Worm (Caenorhabditis elegans) whole organism, young adult: ENCODE data around the gene C55A6.11.

ENCODE experiments used
- F39B2.1 ChIP-seq: fragments of 200-800 bp; sonication (Bioruptor generic); IDR thresholded peaks from 2 replicates; pipeline ENCODE4 v1.3.6; 2022; ENCODE audit warnings: missing genetic modification reagents, missing genetic modification characterization, missing compliant biosample characterization
- F49E8.2 ChIP-seq: sonication (generic microtip); optimal IDR thresholded peaks from 3 replicates; lab custom pipeline; 2017; ENCODE audit warnings: missing genetic modification characterization, mild to moderate bottlenecking, missing compliant biosample characterization, antibody characterized with exemption, moderate library complexity; ENCODE audit not compliant: insufficient read depth
- bed-2 ChIP-seq: fragments of 200-800 bp; sonication (Bioruptor generic); IDR thresholded peaks from 2 replicates; pipeline ENCODE4 v1.3.6; 2022; ENCODE audit warnings: missing genetic modification reagents, missing genetic modification characterization, missing compliant biosample characterization
- ceh-79 ChIP-seq: sonication (generic microtip); optimal IDR thresholded peaks from 2 replicates; lab custom pipeline; 2017; ENCODE audit warnings: mild to moderate bottlenecking, missing genetic modification characterization, missing compliant biosample characterization
- ceh-91 ChIP-seq: fragments of 200-800 bp; sonication (Bioruptor generic); IDR thresholded peaks from 2 replicates; pipeline ENCODE4 v1.3.6; 2022; ENCODE audit warnings: missing genetic modification reagents, missing genetic modification characterization, missing compliant biosample characterization
- ets-4 ChIP-seq: fragments of 200-800 bp; sonication (Bioruptor generic); optimal IDR thresholded peaks from 2 replicates; lab custom pipeline; 2018; ENCODE audit warnings: mild to moderate bottlenecking, missing genetic modification characterization, missing compliant biosample characterization

DNA sequence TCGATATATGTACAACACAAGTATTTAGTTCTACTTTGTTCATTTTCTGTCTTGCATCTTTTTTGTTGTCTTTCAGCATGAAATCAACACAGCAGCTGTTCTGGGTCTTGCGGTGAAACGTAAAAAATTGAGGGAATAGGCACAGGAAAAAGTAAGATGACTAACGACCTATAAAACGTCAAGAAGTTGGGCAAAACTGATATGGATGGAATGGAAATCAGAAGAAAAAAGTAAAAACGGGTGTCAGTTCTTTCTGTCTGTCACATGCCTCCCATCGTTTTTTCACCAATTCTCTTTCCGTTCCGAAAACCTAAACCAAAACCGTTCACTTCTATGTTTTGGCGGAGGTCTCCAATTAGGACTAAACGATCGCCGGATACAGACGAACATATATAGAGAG, 19.3 kb upstream of the C55A6.11 start:
- TF ChIP-seq ceh-79 (tag; lab: Kevin White, UChicago) (no peak), F49E8.2 (tag; lab: Kevin White, UChicago) (no peak), F39B2.1 (no peak), bed-2 (GFP tag; lab: Robert Waterston, UW) (no peak), ceh-91 (no peak), ets-4 (GFP tag; lab: Kevin White, UChicago) (no peak)
